Fruit fly (Drosophila melanogaster) whole organism, embryonic: ENCODE results near the gene lama.

Experiments used
- ATbp ChIP-seq: fragments of 200-800 bp; sonication (Bioruptor generic); optimal IDR thresholded peaks from 2 replicates; lab custom pipeline; 2017; ENCODE audit warnings: missing biosample characterization, mild to moderate bottlenecking, missing genetic modification characterization, missing genetic modification reagents
- CG10147 ChIP-seq: fragments of 200-800 bp; sonication (Bioruptor generic); optimal IDR thresholded peaks from 2 replicates; lab custom pipeline; 2019; ENCODE audit warnings: missing biosample characterization, mild to moderate bottlenecking, missing genetic modification characterization, moderate library complexity
- CG10543 ChIP-seq: fragments of 200-800 bp; sonication (Bioruptor generic); optimal IDR thresholded peaks from 3 replicates; lab custom pipeline; 2017; ENCODE audit warnings: missing biosample characterization, mild to moderate bottlenecking, missing genetic modification characterization, moderate library complexity
- CG10654 ChIP-seq: fragments of 200-800 bp; sonication (Bioruptor generic); optimal IDR thresholded peaks from 2 replicates; lab custom pipeline; 2016; ENCODE audit warnings: missing biosample characterization, missing genetic modification characterization
- CG11085 ChIP-seq: fragments of 200-800 bp; sonication (Bioruptor generic); IDR thresholded peaks from 2 replicates; pipeline ENCODE4 v1.3.6; 2022; ENCODE audit warnings: missing biosample characterization, missing genetic modification characterization
- CG11560 ChIP-seq: fragments of 200-800 bp; sonication (Bioruptor generic); IDR thresholded peaks from 3 replicates; pipeline ENCODE4 v1.3.6; 2022; ENCODE audit warnings: missing biosample characterization, missing genetic modification characterization
- CG11695 ChIP-seq: fragments of 200-800 bp; sonication (Bioruptor generic); IDR thresholded peaks from 3 replicates; pipeline ENCODE4 v1.3.6; 2022; ENCODE audit warnings: missing biosample characterization, missing genetic modification characterization
- CG13123 ChIP-seq: fragments of 200-800 bp; sonication (Bioruptor generic); optimal IDR thresholded peaks from 2 replicates; lab custom pipeline; 2016; ENCODE audit warnings: missing biosample characterization, missing genetic modification characterization
- CG14710 ChIP-seq: fragments of 200-800 bp; sonication (Bioruptor generic); optimal IDR thresholded peaks from 3 replicates; lab custom pipeline; 2019; ENCODE audit warnings: missing biosample characterization, mild to moderate bottlenecking, missing genetic modification characterization, moderate library complexity
- CG1529 ChIP-seq: fragments of 200-800 bp; sonication (Bioruptor generic); optimal IDR thresholded peaks from 3 replicates; lab custom pipeline; 2018; ENCODE audit warnings: missing biosample characterization, missing genetic modification characterization
- CG16863 ChIP-seq: fragments of 200-800 bp; sonication (Bioruptor generic); optimal IDR thresholded peaks from 3 replicates; lab custom pipeline; 2016; ENCODE audit warnings: missing biosample characterization, missing genetic modification characterization
- CG17568 ChIP-seq: fragments of 200-800 bp; sonication (Bioruptor generic); optimal IDR thresholded peaks from 2 replicates; lab custom pipeline; 2018; ENCODE audit warnings: missing biosample characterization, mild to moderate bottlenecking, missing genetic modification characterization, moderate library complexity
- CG2199 ChIP-seq: fragments of 200-800 bp; sonication (Bioruptor generic); IDR thresholded peaks from 3 replicates; pipeline ENCODE4 v1.3.6; 2022; ENCODE audit warnings: missing biosample characterization, missing genetic modification characterization
- CG31441 ChIP-seq: fragments of 200-800 bp; sonication (Bioruptor generic); IDR thresholded peaks from 2 replicates; pipeline ENCODE4 v1.3.6; 2022; ENCODE audit warnings: missing biosample characterization, missing genetic modification characterization
- CG34376 ChIP-seq: fragments of 200-800 bp; sonication (Bioruptor generic); optimal IDR thresholded peaks from 2 replicates; lab custom pipeline; 2018; ENCODE audit warnings: missing biosample characterization, mild to moderate bottlenecking, missing genetic modification characterization
- CG4328 ChIP-seq: fragments of 200-800 bp; sonication (Bioruptor generic); optimal IDR thresholded peaks from 3 replicates; lab custom pipeline; 2017; ENCODE audit warnings: missing biosample characterization, missing genetic modification reagents, missing genetic modification characterization
- CG6175 ChIP-seq: fragments of 200-800 bp; sonication (Bioruptor generic); IDR thresholded peaks from 3 replicates; pipeline ENCODE4 v1.3.6; 2022; ENCODE audit warnings: missing biosample characterization, missing genetic modification characterization
- CG6654 ChIP-seq: fragments of 200-800 bp; sonication (Bioruptor generic); optimal IDR thresholded peaks from 2 replicates; lab custom pipeline; 2017; ENCODE audit warnings: missing biosample characterization, mild to moderate bottlenecking, missing genetic modification characterization
- CG7928 ChIP-seq: fragments of 200-800 bp; sonication (Bioruptor generic); optimal IDR thresholded peaks from 2 replicates; lab custom pipeline; 2017; ENCODE audit warnings: missing biosample characterization, mild to moderate bottlenecking, missing genetic modification characterization
- CG8944 ChIP-seq: fragments of 200-800 bp; sonication (Bioruptor generic); optimal IDR thresholded peaks from 3 replicates; lab custom pipeline; 2016; ENCODE audit warnings: missing biosample characterization, missing genetic modification characterization
- CHES-1-like ChIP-seq: fragments of 200-800 bp; sonication (Bioruptor generic); optimal IDR thresholded peaks from 2 replicates; lab custom pipeline; 2016; ENCODE audit warnings: missing biosample characterization, missing genetic modification characterization
- Elba2 ChIP-seq: fragments of 200-800 bp; sonication (Bioruptor generic); optimal IDR thresholded peaks from 3 replicates; lab custom pipeline; 2016; ENCODE audit warnings: missing biosample characterization, missing genetic modification characterization
- Fer1 ChIP-seq: fragments of 200-800 bp; sonication (Bioruptor generic); optimal IDR thresholded peaks from 2 replicates; lab custom pipeline; 2017; ENCODE audit warnings: missing biosample characterization, mild to moderate bottlenecking, missing genetic modification characterization
- HmgD ChIP-seq: fragments of 200-800 bp; sonication (Bioruptor generic); optimal IDR thresholded peaks from 3 replicates; lab custom pipeline; 2016; ENCODE audit warnings: missing biosample characterization, missing genetic modification characterization
- Max ChIP-seq: fragments of 200-800 bp; sonication (Bioruptor generic); optimal IDR thresholded peaks from 2 replicates; lab custom pipeline; 2016; ENCODE audit warnings: missing biosample characterization, mild to moderate bottlenecking, missing genetic modification characterization
- Nf-YC ChIP-seq: fragments of 200-800 bp; optimal IDR thresholded peaks from 3 replicates; lab custom pipeline; 2019; ENCODE audit warnings: missing biosample characterization, mild to moderate bottlenecking, missing genetic modification characterization, moderate library complexity
- Poxn ChIP-seq: fragments of 200-800 bp; sonication (Bioruptor generic); IDR thresholded peaks from 2 replicates; pipeline ENCODE4 v1.3.6; 2022; ENCODE audit warnings: missing biosample characterization, missing genetic modification characterization
- Scr ChIP-seq: fragments of 200-800 bp; sonication (Bioruptor generic); IDR thresholded peaks from 2 replicates; pipeline ENCODE4 v1.3.6; 2022; ENCODE audit warnings: missing biosample characterization, missing genetic modification characterization; ENCODE audit not compliant: partially characterized antibody
- Ssrp ChIP-seq: fragments of 200-800 bp; sonication (Bioruptor generic); optimal IDR thresholded peaks from 2 replicates; lab custom pipeline; 2018; ENCODE audit warnings: missing biosample characterization, mild to moderate bottlenecking, missing genetic modification characterization, moderate library complexity
- Taf1 ChIP-seq: fragments of 200-800 bp; sonication (Bioruptor generic); IDR thresholded peaks from 2 replicates; pipeline ENCODE4 v1.3.6; 2022; ENCODE audit warnings: missing biosample characterization, missing genetic modification characterization
- Xrp1 ChIP-seq: fragments of 200-800 bp; sonication (Bioruptor generic); IDR thresholded peaks from 2 replicates; pipeline ENCODE4 v1.3.6; 2022; ENCODE audit warnings: missing biosample characterization, missing genetic modification characterization
- ase ChIP-seq: fragments of 200-800 bp; sonication (Bioruptor generic); IDR thresholded peaks from 3 replicates; pipeline ENCODE4 v1.3.6; 2022; ENCODE audit warnings: missing biosample characterization, missing genetic modification characterization
- bab2 ChIP-seq: fragments of 200-800 bp; sonication (Bioruptor generic); optimal IDR thresholded peaks from 2 replicates; lab custom pipeline; 2016; ENCODE audit warnings: missing biosample characterization, missing genetic modification characterization
- bbx ChIP-seq: fragments of 200-800 bp; sonication (Bioruptor generic); IDR thresholded peaks from 2 replicates; pipeline ENCODE4 v1.3.6; 2022; ENCODE audit warnings: missing biosample characterization, missing genetic modification characterization; ENCODE audit not compliant: partially characterized antibody
- crc ChIP-seq: fragments of 200-800 bp; sonication (Bioruptor generic); optimal IDR thresholded peaks from 2 replicates; lab custom pipeline; 2016; ENCODE audit warnings: missing biosample characterization, missing genetic modification characterization
- dan ChIP-seq: fragments of 200-800 bp; sonication (Bioruptor generic); IDR thresholded peaks from 2 replicates; pipeline ENCODE4 v1.3.6; 2022; ENCODE audit warnings: missing biosample characterization, missing genetic modification characterization
- dm ChIP-seq: fragments of 200-800 bp; sonication (Bioruptor generic); optimal IDR thresholded peaks from 3 replicates; lab custom pipeline; 2016; ENCODE audit warnings: missing biosample characterization, missing genetic modification characterization
- en ChIP-seq: fragments of 200-800 bp; sonication (Bioruptor generic); optimal IDR thresholded peaks from 2 replicates; lab custom pipeline; 2016; ENCODE audit warnings: missing biosample characterization, missing genetic modification characterization
- ftz-f1 ChIP-seq: fragments of 200-800 bp; sonication (Bioruptor generic); optimal IDR thresholded peaks from 2 replicates; lab custom pipeline; 2016; ENCODE audit warnings: missing biosample characterization, missing genetic modification characterization
- gfzf ChIP-seq: fragments of 200-800 bp; sonication (Bioruptor generic); optimal IDR thresholded peaks from 2 replicates; lab custom pipeline; 2016; ENCODE audit warnings: missing biosample characterization, mild to moderate bottlenecking, missing genetic modification characterization, moderate library complexity
- h ChIP-seq: fragments of >200 bp; optimal IDR thresholded peaks from 2 replicates; lab custom pipeline; 2017
- her ChIP-seq: fragments of 200-800 bp; sonication (Bioruptor generic); optimal IDR thresholded peaks from 2 replicates; lab custom pipeline; 2016; ENCODE audit warnings: missing biosample characterization, missing genetic modification characterization
- lab ChIP-seq: fragments of 200-800 bp; sonication (Bioruptor generic); optimal IDR thresholded peaks from 3 replicates; lab custom pipeline; 2017; ENCODE audit warnings: missing biosample characterization, missing genetic modification characterization, mild to moderate bottlenecking, moderate library complexity, missing genetic modification reagents
- lilli ChIP-seq: fragments of 200-800 bp; sonication (Bioruptor generic); optimal IDR thresholded peaks from 3 replicates; lab custom pipeline; 2016; ENCODE audit warnings: missing biosample characterization, missing genetic modification characterization
- onecut ChIP-seq: fragments of 200-800 bp; sonication (Bioruptor generic); IDR thresholded peaks from 2 replicates; pipeline ENCODE4 v1.3.6; 2022; ENCODE audit warnings: missing biosample characterization, missing genetic modification characterization
- pnt ChIP-seq: fragments of 200-800 bp; sonication (Bioruptor generic); optimal IDR thresholded peaks from 3 replicates; lab custom pipeline; 2016; ENCODE audit warnings: missing biosample characterization, missing genetic modification characterization
- salm ChIP-seq: fragments of 200-800 bp; sonication (Bioruptor generic); optimal IDR thresholded peaks from 2 replicates; lab custom pipeline; 2018; ENCODE audit warnings: missing biosample characterization, mild to moderate bottlenecking, missing genetic modification characterization
- twi ChIP-seq: fragments of 200-800 bp; optimal IDR thresholded peaks from 2 replicates; lab custom pipeline; 2019; ENCODE audit warnings: missing biosample characterization, mild to moderate bottlenecking, missing genetic modification characterization, moderate library complexity
- wdn ChIP-seq: fragments of 200-800 bp; sonication (Bioruptor generic); IDR thresholded peaks from 2 replicates; pipeline ENCODE4 v1.3.6; 2022; ENCODE audit warnings: missing biosample characterization, missing genetic modification characterization
- zf30C ChIP-seq: fragments of 200-800 bp; sonication (Bioruptor generic); optimal IDR thresholded peaks from 3 replicates; lab custom pipeline; 2018; ENCODE audit warnings: missing biosample characterization, mild to moderate bottlenecking, missing genetic modification characterization

The lama gene

DNA sequence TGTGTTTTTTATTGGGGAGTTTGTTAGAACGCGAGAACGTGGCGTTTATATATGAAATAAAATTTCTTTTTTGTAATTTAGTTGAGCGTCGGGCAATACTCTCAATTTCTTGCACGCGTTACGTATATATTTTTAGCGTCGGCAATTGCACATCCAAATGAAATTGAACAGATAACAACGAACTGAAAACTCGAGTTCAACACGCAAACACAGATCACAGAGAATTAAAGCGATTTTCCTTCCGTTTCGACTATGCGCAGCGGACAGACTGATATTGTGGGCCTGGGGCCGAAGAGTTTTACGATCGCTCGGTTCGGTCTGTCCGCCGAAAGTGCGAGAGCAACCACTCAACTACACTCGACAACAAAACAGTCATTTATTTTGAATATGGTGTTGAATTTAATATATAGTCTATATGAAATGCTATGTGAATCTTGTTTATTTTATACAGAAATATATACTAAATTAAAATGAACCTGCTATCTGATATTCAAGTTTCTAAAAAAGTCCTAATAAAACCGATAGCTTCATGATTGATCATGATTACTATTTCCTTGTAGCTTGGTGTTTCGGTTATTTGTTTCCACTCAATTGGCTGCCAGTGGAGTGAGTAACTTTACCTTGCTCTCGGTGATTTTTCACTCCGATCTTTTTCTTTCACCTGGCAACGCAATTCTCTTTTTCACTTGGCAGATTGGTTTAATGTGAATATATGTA is 491 bp downstream of the lama start, which contains the start of gene CG46456 (continued):
- TF ChIP-seq CG10147 (GFP tag; lab: Kevin White, UChicago) (peak; percentile 96), ase (GFP tag; lab: Robert Waterston, UW) (peak; percentile 78), twi (tag; lab: Kevin White, UChicago) (peak; percentile 91), salm (peak; percentile 94), Ssrp (tag; lab: Kevin White, UChicago) (peak; percentile 90), CG11560 (tag; lab: Robert Waterston, UW) (peak; percentile 66; the same call in 2 of the 3 replicates), CG6654 (peak; percentile 73), Xrp1 (peak; percentile 97), gfzf (no peak), bab2 (GFP tag; lab: Kevin White, UChicago) (peak; percentile 67), crc (GFP tag; lab: Kevin White, UChicago) (peak; percentile 20), dan (GFP tag; lab: Robert Waterston, UW) (no peak), lab (peak; percentile 98), CG11085 (peak; percentile 70; the same call in 1 of the 2 replicates), en (GFP tag; lab: Kevin White, UChicago) (no peak), CG34376 (GFP tag; lab: Kevin White, UChicago) (peak; percentile 95), h (lab: Kevin White, UChicago) (no peak), CG8944 (GFP tag; lab: Kevin White, UChicago) (peak; percentile 27), Poxn (GFP tag; lab: Robert Waterston, UW) (peak; percentile 17; the same call in 1 of the 2 replicates), CG16863 (peak; percentile 42), Scr (GFP tag; lab: Robert Waterston, UW) (peak; percentile 60), CG10543 (GFP tag; lab: Kevin White, UChicago) (peak; percentile 97), CG14710 (tag; lab: Kevin White, UChicago) (peak; percentile 96), CG4328 (peak; percentile 94), onecut (peak; percentile 86), CG17568 (GFP tag; lab: Kevin White, UChicago) (peak; percentile 95), dm (GFP tag; lab: Kevin White, UChicago) (peak; percentile 2), CG31441 (GFP tag; lab: Robert Waterston, UW) (peak; percentile 99), Max (GFP tag; lab: Kevin White, UChicago) (peak; percentile 89), Nf-YC (tag; lab: Kevin White, UChicago) (peak; percentile 85), CG7928 (GFP tag; lab: Kevin White, UChicago) (peak; percentile 65), wdn (GFP tag; lab: Robert Waterston, UW) (peak; percentile 87), CG2199 (GFP tag; lab: Robert Waterston, UW) (no peak; the same call in 1 of the 3 replicates), pnt (GFP tag; lab: Kevin White, UChicago) (no peak), CG10654 (GFP tag; lab: Kevin White, UChicago) (peak; percentile 84), her (GFP tag; lab: Kevin White, UChicago) (no peak), Fer1 (GFP tag; lab: Kevin White, UChicago) (peak; percentile 98), ftz-f1 (peak; percentile 44), zf30C (GFP tag; lab: Kevin White, UChicago) (no peak), bbx (GFP tag; lab: Robert Waterston, UW) (peak; percentile 9; the same call in 1 of the 2 replicates), CG6175 (GFP tag; lab: Robert Waterston, UW) (peak; percentile 80; the same call in 2 of the 3 replicates), CG1529 (GFP tag; lab: Kevin White, UChicago) (peak; percentile 90), Taf1 (peak; percentile 78), Elba2 (GFP tag; lab: Kevin White, UChicago) (no peak), CHES-1-like (GFP tag; lab: Kevin White, UChicago) (peak; percentile 30), CG11695 (GFP tag; lab: Robert Waterston, UW) (peak; percentile 96), lilli (GFP tag; lab: Kevin White, UChicago) (peak; percentile 91), ATbp (GFP tag; lab: Kevin White, UChicago) (peak; percentile 93), CG13123 (GFP tag; lab: Kevin White, UChicago) (peak; percentile 70), HmgD (peak; percentile 5)
